Fruit fly (Drosophila melanogaster) whole organism, embryonic: ENCODE measurements around the gene Snx21.
A peak's percentile ranks its signal among the peaks of the same experiment; 100 is the strongest.

Source experiments
- Atf6 ChIP-seq: fragments of 200-800 bp; sonication (Bioruptor generic); IDR thresholded peaks from 2 replicates; pipeline ENCODE4 v1.3.6; 2022; ENCODE audit warnings: missing biosample characterization, missing genetic modification characterization
- Awh ChIP-seq: fragments of 200-800 bp; sonication (Bioruptor generic); IDR thresholded peaks from 2 replicates; pipeline ENCODE4, ENCODE4 v1.3.6; 2022; ENCODE audit warnings: missing biosample characterization, missing genetic modification characterization
- B-H1 ChIP-seq: fragments of 200-800 bp; sonication (Bioruptor generic); IDR thresholded peaks from 3 replicates; pipeline ENCODE4 v1.3.6; 2022; ENCODE audit warnings: missing biosample characterization, missing genetic modification characterization
- B-H2 ChIP-seq: fragments of 200-800 bp; sonication (Bioruptor generic); optimal IDR thresholded peaks from 2 replicates; lab custom pipeline; 2018; ENCODE audit warnings: missing biosample characterization, mild to moderate bottlenecking, missing genetic modification characterization
- CG10209 ChIP-seq: fragments of 200-800 bp; sonication (Bioruptor generic); optimal IDR thresholded peaks from 3 replicates; lab custom pipeline; 2017; ENCODE audit warnings: missing biosample characterization, mild to moderate bottlenecking, missing genetic modification characterization, missing genetic modification reagents
- CG10462 ChIP-seq: fragments of 200-800 bp; sonication (Bioruptor generic); optimal IDR thresholded peaks from 2 replicates; lab custom pipeline; 2016; ENCODE audit warnings: missing biosample characterization, missing genetic modification characterization
- CG11723 ChIP-seq: fragments of 200-800 bp; sonication (Bioruptor generic); optimal IDR thresholded peaks from 2 replicates; lab custom pipeline; 2017; ENCODE audit warnings: missing biosample characterization, mild to moderate bottlenecking, missing genetic modification characterization
- CG12219 ChIP-seq: fragments of 200-800 bp; sonication (Bioruptor generic); optimal IDR thresholded peaks from 3 replicates; lab custom pipeline; 2018; ENCODE audit warnings: missing biosample characterization, mild to moderate bottlenecking, missing genetic modification characterization
- CG12299 ChIP-seq: fragments of 200-800 bp; sonication (Bioruptor generic); optimal IDR thresholded peaks from 2 replicates; lab custom pipeline; 2018; ENCODE audit warnings: missing biosample characterization, mild to moderate bottlenecking, missing genetic modification characterization
- CG13287 ChIP-seq: fragments of 200-800 bp; sonication (Bioruptor generic); IDR thresholded peaks from 2 replicates; pipeline ENCODE4 v1.3.6; 2022; ENCODE audit warnings: missing biosample characterization, missing genetic modification characterization; ENCODE audit not compliant: partially characterized antibody
- CG13424 ChIP-seq: fragments of 200-800 bp; sonication (Bioruptor generic); optimal IDR thresholded peaks from 2 replicates; lab custom pipeline; 2019; ENCODE audit warnings: missing biosample characterization, mild to moderate bottlenecking, missing genetic modification characterization, moderate library complexity
- CG14441 ChIP-seq: fragments of 200-800 bp; sonication (Bioruptor generic); IDR thresholded peaks from 2 replicates; pipeline ENCODE4 v1.3.6; 2022; ENCODE audit warnings: missing biosample characterization, missing genetic modification characterization
- CG15073 ChIP-seq: fragments of 200-800 bp; sonication (Bioruptor generic); optimal IDR thresholded peaks from 2 replicates; lab custom pipeline; 2016; ENCODE audit warnings: missing biosample characterization, missing genetic modification characterization
- CG17361 ChIP-seq: fragments of 200-800 bp; sonication (Bioruptor generic); IDR thresholded peaks from 3 replicates; pipeline ENCODE4 v1.3.6; 2022; ENCODE audit warnings: missing biosample characterization, missing genetic modification characterization
- CG18764 ChIP-seq: fragments of 200-800 bp; sonication (Bioruptor generic); optimal IDR thresholded peaks from 3 replicates; lab custom pipeline; 2016; ENCODE audit warnings: missing biosample characterization, missing genetic modification characterization
- CG2202 ChIP-seq: fragments of 200-800 bp; sonication (Bioruptor generic); optimal IDR thresholded peaks from 2 replicates; lab custom pipeline; 2018; ENCODE audit warnings: missing biosample characterization, mild to moderate bottlenecking, missing genetic modification characterization
- CG31441 ChIP-seq: fragments of 200-800 bp; sonication (Bioruptor generic); IDR thresholded peaks from 2 replicates; pipeline ENCODE4 v1.3.6; 2022; ENCODE audit warnings: missing biosample characterization, missing genetic modification characterization
- CG6654 ChIP-seq: fragments of 200-800 bp; sonication (Bioruptor generic); optimal IDR thresholded peaks from 2 replicates; lab custom pipeline; 2017; ENCODE audit warnings: missing biosample characterization, mild to moderate bottlenecking, missing genetic modification characterization
- CG7928 ChIP-seq: fragments of 200-800 bp; sonication (Bioruptor generic); optimal IDR thresholded peaks from 2 replicates; lab custom pipeline; 2017; ENCODE audit warnings: missing biosample characterization, mild to moderate bottlenecking, missing genetic modification characterization
- CG8290 ChIP-seq, 3 experiments: fragments of 200-800 bp; sonication (Bioruptor generic); optimal IDR thresholded peaks; 2 replicates each; lab custom pipeline; 2016 to 2019; ENCODE audit warnings: missing biosample characterization in 3 of 3, missing genetic modification characterization in 3 of 3, mild to moderate bottlenecking in 2 of 3, moderate library complexity in 1 of 3
- ERR ChIP-seq: fragments of 200-800 bp; sonication (Bioruptor generic); optimal IDR thresholded peaks from 2 replicates; lab custom pipeline; 2016; ENCODE audit warnings: missing biosample characterization, missing genetic modification characterization
- HLHmδ ChIP-seq: fragments of 200-800 bp; sonication (Bioruptor generic); optimal IDR thresholded peaks from 2 replicates; lab custom pipeline; 2018; ENCODE audit warnings: missing biosample characterization, mild to moderate bottlenecking, missing genetic modification characterization, moderate library complexity
- Hr51 ChIP-seq, 2 experiments: fragments of 200-800 bp; sonication (Bioruptor generic); optimal IDR thresholded peaks; 2 replicates in 1 of 2; 3 replicates in 1 of 2; lab custom pipeline; 2016 to 2018; ENCODE audit warnings: missing biosample characterization in 2 of 2, missing genetic modification characterization in 2 of 2, mild to moderate bottlenecking in 1 of 2, moderate library complexity in 1 of 2
- Jarid2 ChIP-seq: fragments of 200-800 bp; sonication (Bioruptor generic); optimal IDR thresholded peaks from 3 replicates; lab custom pipeline; 2017; ENCODE audit warnings: mild to moderate bottlenecking, missing biosample characterization, missing genetic modification reagents, missing genetic modification characterization
- Mrtf ChIP-seq: fragments of 200-800 bp; sonication (Bioruptor generic); IDR thresholded peaks from 3 replicates; pipeline ENCODE4 v1.3.6; 2022; ENCODE audit warnings: missing biosample characterization, missing genetic modification characterization
- Nf-YB ChIP-seq: fragments of 200-800 bp; sonication (Bioruptor generic); optimal IDR thresholded peaks from 3 replicates; lab custom pipeline; 2019; ENCODE audit warnings: missing biosample characterization, mild to moderate bottlenecking, missing genetic modification characterization, moderate library complexity
- NfI ChIP-seq: fragments of 200-800 bp; sonication (Bioruptor generic); optimal IDR thresholded peaks from 3 replicates; lab custom pipeline; 2018; ENCODE audit warnings: missing biosample characterization, mild to moderate bottlenecking, missing genetic modification characterization, moderate library complexity
- Ravus ChIP-seq: fragments of 200-800 bp; sonication (Bioruptor generic); IDR thresholded peaks from 2 replicates; pipeline ENCODE4 v1.3.6; 2022; ENCODE audit warnings: missing biosample characterization, missing genetic modification characterization
- Rfx ChIP-seq: fragments of 200-800 bp; sonication (Bioruptor generic); IDR thresholded peaks from 2 replicates; pipeline ENCODE4 v1.3.6; 2022; ENCODE audit warnings: missing biosample characterization, missing genetic modification characterization
- Sin3A ChIP-seq: fragments of >200 bp; optimal IDR thresholded peaks from 2 replicates; lab custom pipeline; 2018
- cad ChIP-seq: fragments of >200 bp; optimal IDR thresholded peaks from 2 replicates; lab custom pipeline; 2017; ENCODE audit warnings: missing biosample characterization, missing genetic modification characterization
- cas ChIP-seq: fragments of 200-800 bp; sonication (Bioruptor generic); IDR thresholded peaks from 2 replicates; pipeline ENCODE4 v1.3.6; 2022; ENCODE audit warnings: missing biosample characterization, missing genetic modification characterization
- caup ChIP-seq: fragments of 200-800 bp; sonication (Bioruptor generic); optimal IDR thresholded peaks from 3 replicates; lab custom pipeline; 2017; ENCODE audit warnings: missing biosample characterization, mild to moderate bottlenecking, missing genetic modification characterization, moderate library complexity; ENCODE audit not compliant: severe bottlenecking
- crol ChIP-seq: fragments of 200-800 bp; sonication (Bioruptor generic); IDR thresholded peaks from 2 replicates; pipeline ENCODE4 v1.3.6; 2022; ENCODE audit warnings: missing biosample characterization, missing genetic modification characterization
- ems ChIP-seq: fragments of 200-800 bp; sonication (Bioruptor generic); optimal IDR thresholded peaks from 3 replicates; lab custom pipeline; 2016; ENCODE audit warnings: missing biosample characterization, missing genetic modification characterization
- gcm2 ChIP-seq: fragments of 200-800 bp; sonication (Bioruptor generic); optimal IDR thresholded peaks from 2 replicates; lab custom pipeline; 2016; ENCODE audit warnings: missing biosample characterization, missing genetic modification characterization
- hb ChIP-seq: fragments of 200-800 bp; sonication (Bioruptor generic); IDR thresholded peaks from 3 replicates; pipeline ENCODE4 v1.3.6; 2022; ENCODE audit warnings: missing biosample characterization, missing genetic modification characterization; ENCODE audit not compliant: partially characterized antibody
- her ChIP-seq: fragments of 200-800 bp; sonication (Bioruptor generic); optimal IDR thresholded peaks from 2 replicates; lab custom pipeline; 2016; ENCODE audit warnings: missing biosample characterization, missing genetic modification characterization
- kni ChIP-seq: fragments of 200-800 bp; sonication (Bioruptor generic); optimal IDR thresholded peaks from 3 replicates; lab custom pipeline; 2017; ENCODE audit warnings: mild to moderate bottlenecking, missing biosample characterization, missing genetic modification reagents, missing genetic modification characterization
- lmd ChIP-seq: fragments of 200-800 bp; sonication (Bioruptor generic); IDR thresholded peaks from 2 replicates; pipeline ENCODE4 v1.3.6; 2022; ENCODE audit warnings: missing biosample characterization, missing genetic modification characterization
- lov ChIP-seq, 2 experiments: fragments of 200-800 bp in 1 of 2; fragments of >200 bp in 1 of 2; sonication (Bioruptor generic) in 1 of 2; IDR thresholded peaks in 1 of 2; optimal IDR thresholded peaks in 1 of 2; 2 replicates in 1 of 2; 3 replicates in 1 of 2; pipeline versions ENCODE4 v1.3.6 to Lab custom; 2017 to 2022; ENCODE audit warnings: missing biosample characterization in 1 of 2, missing genetic modification characterization in 1 of 2
- nerfin-2 ChIP-seq: fragments of 200-800 bp; sonication (Bioruptor generic); IDR thresholded peaks from 2 replicates; pipeline ENCODE4 v1.3.6; 2022; ENCODE audit warnings: missing biosample characterization, missing genetic modification characterization; ENCODE audit not compliant: partially characterized antibody
- prd ChIP-seq, 3 experiments: fragments of >200 bp in 2 of 3; fragments of 200-800 bp in 1 of 3; sonication (Bioruptor generic) in 1 of 3; optimal IDR thresholded peaks in 2 of 3; IDR thresholded peaks in 1 of 3; 2 replicates in 2 of 3; 3 replicates in 1 of 3; pipeline versions ENCODE4 v1.3.6 to Lab custom; 2017 to 2022; ENCODE audit warnings: missing biosample characterization in 1 of 3, missing genetic modification characterization in 1 of 3
- sc ChIP-seq, 3 experiments: fragments of >200 bp in 2 of 3; fragments of 200-800 bp in 1 of 3; sonication (Bioruptor generic) in 1 of 3; optimal IDR thresholded peaks; 2 replicates in 2 of 3; 3 replicates in 1 of 3; lab custom pipeline; 2017; ENCODE audit warnings: mild to moderate bottlenecking in 1 of 3, missing biosample characterization in 1 of 3, missing genetic modification characterization in 1 of 3, missing genetic modification reagents in 1 of 3
- sr ChIP-seq: fragments of 200-800 bp; sonication (Bioruptor generic); IDR thresholded peaks from 3 replicates; pipeline ENCODE4 v1.3.6; 2022; ENCODE audit warnings: missing biosample characterization, missing genetic modification characterization
- ssp ChIP-seq: fragments of 200-800 bp; sonication (Bioruptor generic); IDR thresholded peaks from 2 replicates; pipeline ENCODE4 v1.3.6; 2022; ENCODE audit warnings: missing biosample characterization, missing genetic modification characterization
- tna ChIP-seq: fragments of 200-800 bp; sonication (Bioruptor generic); IDR thresholded peaks from 2 replicates; pipeline ENCODE4 v1.3.6; 2022; ENCODE audit warnings: missing biosample characterization, missing genetic modification characterization; ENCODE audit not compliant: partially characterized antibody
- wor ChIP-seq: fragments of 200-800 bp; sonication (Bioruptor generic); IDR thresholded peaks from 2 replicates; pipeline ENCODE4 v1.3.6; 2022; ENCODE audit warnings: missing biosample characterization, missing genetic modification characterization

Gene Snx21

DNA sequence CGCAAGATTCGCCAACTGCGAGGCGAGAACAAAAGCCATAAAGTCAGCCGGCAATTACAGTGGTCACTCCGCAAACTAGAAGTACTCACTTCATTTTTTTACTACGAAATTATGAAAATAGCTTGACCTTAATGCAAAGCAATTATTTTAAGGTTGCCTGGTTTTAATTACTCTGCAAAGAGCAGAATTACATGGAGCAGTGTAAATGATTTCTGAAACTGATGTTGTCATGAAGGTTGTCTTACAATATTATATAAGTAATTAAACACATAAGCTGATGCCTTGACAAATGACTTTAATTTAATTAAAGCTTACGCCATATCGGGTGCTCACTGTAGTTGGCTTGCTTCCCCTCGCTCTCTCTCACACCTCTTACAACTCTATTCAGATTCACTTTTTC is 31.2 kb downstream of the Snx21 start (continued):
- TF ChIP-seq prd (optimal IDR thresholded peaks at IDR 0.05; lab: Kevin White, UChicago) (no peak), prd (GFP tag; IDR thresholded peaks at IDR 0.05; lab: Robert Waterston, UW) (peak; percentile 22; the same call in 1 of the 3 replicates), ems (GFP tag; lab: Kevin White, UChicago) (no peak), Nf-YB (no peak), CG17361 (GFP tag; lab: Robert Waterston, UW) (peak; percentile 53; the same call in 1 of the 3 replicates), HLHmδ (GFP tag; lab: Kevin White, UChicago) (no peak), CG12219 (GFP tag; lab: Kevin White, UChicago) (no peak), CG14441 (GFP tag; lab: Robert Waterston, UW) (0 out of 2 replicates have a peak, but pooled peaks have one; percentile 18), Ravus (no peak), wor (no peak), Rfx (GFP tag; lab: Robert Waterston, UW) (peak; percentile 73), Hr51 (GFP tag; optimal IDR thresholded peaks at IDR 0.05; lab: Kevin White, UChicago) (peak; percentile 18 to 62), caup (GFP tag; lab: Kevin White, UChicago) (peak; percentile 4), Atf6 (GFP tag; lab: Robert Waterston, UW) (peak; percentile 48; the same call in 1 of the 2 replicates), ERR (GFP tag; lab: Kevin White, UChicago) (no peak), Sin3A (lab: Kevin White, UChicago) (no peak), CG12299 (no peak), sr (no peak), CG10209 (GFP tag; lab: Kevin White, UChicago) (peak; percentile 50), tna (GFP tag; lab: Robert Waterston, UW) (no peak), CG11723 (GFP tag; lab: Kevin White, UChicago) (peak; percentile 16), her (GFP tag; lab: Kevin White, UChicago) (no peak), CG8290 (GFP tag; optimal IDR thresholded peaks at IDR 0.05; lab: Kevin White, UChicago) (no peak), CG8290 (tag; optimal IDR thresholded peaks at IDR 0.05; lab: Kevin White, UChicago) (peak in 1 of 2 experiments; percentile 15), nerfin-2 (GFP tag; lab: Robert Waterston, UW) (no peak), CG2202 (tag; lab: Kevin White, UChicago) (no peak), crol (peak; percentile 39), CG10462 (GFP tag; lab: Kevin White, UChicago) (no peak), CG15073 (no peak), CG31441 (GFP tag; lab: Robert Waterston, UW) (peak; percentile 42), CG6654 (no peak), NfI (GFP tag; lab: Kevin White, UChicago) (peak; percentile 49), Awh (GFP tag; lab: Robert Waterston, UW) (no peak), B-H2 (GFP tag; lab: Kevin White, UChicago) (no peak), kni (no peak), lmd (GFP tag; lab: Robert Waterston, UW) (peak; percentile 55), lov (optimal IDR thresholded peaks at IDR 0.05; lab: Kevin White, UChicago) (no peak), lov (GFP tag; IDR thresholded peaks at IDR 0.05; lab: Robert Waterston, UW) (no peak), CG13424 (tag; lab: Kevin White, UChicago) (peak; percentile 44), cad (GFP tag; lab: Kevin White, UChicago) (no peak), B-H1 (GFP tag; lab: Robert Waterston, UW) (no peak), gcm2 (peak; percentile 2), CG18764 (GFP tag; lab: Kevin White, UChicago) (no peak), cas (no peak), hb (GFP tag; lab: Robert Waterston, UW) (no peak), CG7928 (GFP tag; lab: Kevin White, UChicago) (peak; percentile 37), CG13287 (no peak), sc (optimal IDR thresholded peaks at IDR 0.05; lab: Kevin White, UChicago) (no peak), sc (GFP tag; optimal IDR thresholded peaks at IDR 0.05; lab: Kevin White, UChicago) (no peak), Mrtf (GFP tag; lab: Robert Waterston, UW) (0 out of 3 replicates have a peak, but pooled peaks have one; percentile 22), Jarid2 (GFP tag; lab: Kevin White, UChicago) (no peak), ssp (GFP tag; lab: Robert Waterston, UW) (0 out of 2 replicates have a peak, but pooled peaks have one; percentile 9)
